Worm (Caenorhabditis elegans) whole organism, L4 larva: ENCODE measurements around the gene gbh-2.

Experiments used
- D1046.2 ChIP-seq: fragments of 200-800 bp; sonication (Bioruptor generic); IDR thresholded peaks from 2 replicates; pipeline ENCODE4 v1.3.6; 2022; ENCODE audit warnings: missing genetic modification characterization, missing compliant biosample characterization
- F26F4.8 ChIP-seq: fragments of 200-800 bp; sonication (Bioruptor generic); conservative IDR thresholded peaks from 2 replicates; pipeline ENCODE4 v1.3.6; 2022; ENCODE audit warnings: missing genetic modification characterization, missing compliant biosample characterization
- Y105C5A.15 ChIP-seq: fragments of 200-800 bp; sonication (Bioruptor generic); IDR thresholded peaks from 2 replicates; pipeline ENCODE4 v1.3.6; 2022; ENCODE audit warnings: missing genetic modification characterization, missing compliant biosample characterization
- Y75B8A.6 ChIP-seq: fragments of 200-800 bp; sonication (Bioruptor generic); IDR thresholded peaks from 2 replicates; pipeline ENCODE4 v1.3.6; 2022; ENCODE audit warnings: missing genetic modification reagents, missing genetic modification characterization, missing compliant biosample characterization
- aha-1 ChIP-seq: fragments of 150-350 bp; peaks from one replicate; lab custom pipeline; 2014; ENCODE audit warnings: missing biosample characterization, missing genetic modification characterization
- ceh-20 ChIP-seq: fragments of 200-800 bp; sonication (Bioruptor generic); IDR thresholded peaks from 2 replicates; pipeline ENCODE4 v1.3.6; 2022; ENCODE audit warnings: missing genetic modification reagents, missing genetic modification characterization, missing compliant biosample characterization
- ceh-32 ChIP-seq: sonication (generic microtip); optimal IDR thresholded peaks from 2 replicates; lab custom pipeline; 2016; ENCODE audit warnings: mild to moderate bottlenecking, missing genetic modification characterization, missing compliant biosample characterization; ENCODE audit not compliant: poor library complexity
- ceh-82 ChIP-seq: sonication (generic microtip); optimal IDR thresholded peaks from 2 replicates; lab custom pipeline; 2017; ENCODE audit warnings: missing biosample characterization, missing genetic modification characterization
- ctbp-1 ChIP-seq: fragments of 200-800 bp; sonication (Bioruptor generic); IDR thresholded peaks from 2 replicates; pipeline ENCODE4 v1.3.6; 2022; ENCODE audit warnings: missing genetic modification reagents, missing genetic modification characterization, missing compliant biosample characterization
- daf-19 ChIP-seq: fragments of 200-800 bp; sonication (Bioruptor generic); conservative IDR thresholded peaks from 2 replicates; pipeline ENCODE4 v1.3.6; 2022; ENCODE audit warnings: missing genetic modification characterization, missing compliant biosample characterization
- daf-8 ChIP-seq: fragments of 200-800 bp; sonication (Bioruptor generic); IDR thresholded peaks from 2 replicates; pipeline ENCODE4 v1.3.6; 2022; ENCODE audit warnings: missing genetic modification characterization, missing compliant biosample characterization
- dmd-8 ChIP-seq: fragments of 200-800 bp; sonication (Bioruptor generic); IDR thresholded peaks from 2 replicates; pipeline ENCODE4 v1.3.6; 2022; ENCODE audit warnings: missing genetic modification characterization, missing compliant biosample characterization
- dmd-9 ChIP-seq: fragments of 200-800 bp; sonication (Bioruptor generic); IDR thresholded peaks from 2 replicates; pipeline ENCODE4 v1.3.6; 2022; ENCODE audit warnings: missing genetic modification reagents, missing genetic modification characterization, missing compliant biosample characterization
- duxl-1 ChIP-seq: sonication (generic microtip); optimal IDR thresholded peaks from 2 replicates; lab custom pipeline; 2016; ENCODE audit warnings: mild to moderate bottlenecking, missing genetic modification characterization, moderate library complexity, missing compliant biosample characterization; ENCODE audit not compliant: poor library complexity
- dve-1 ChIP-seq: sonication (generic microtip); optimal IDR thresholded peaks from 2 replicates; lab custom pipeline; 2017; ENCODE audit warnings: antibody characterized with exemption, mild to moderate bottlenecking, missing genetic modification characterization, missing compliant biosample characterization; ENCODE audit not compliant: insufficient read depth
- egl-43 ChIP-seq: fragments of 200-800 bp; sonication (Bioruptor generic); IDR thresholded peaks from 2 replicates; pipeline ENCODE4 v1.3.6; 2022; ENCODE audit warnings: missing genetic modification reagents, missing genetic modification characterization, missing compliant biosample characterization
- fkh-10 ChIP-seq: fragments of 150-350 bp; optimal IDR thresholded peaks from 2 replicates; lab custom pipeline; 2014; ENCODE audit warnings: missing biosample characterization, missing genetic modification reagents, missing genetic modification characterization
- gei-8 ChIP-seq: fragments of 200-800 bp; sonication (Bioruptor generic); optimal IDR thresholded peaks from 2 replicates; lab custom pipeline; 2018; ENCODE audit warnings: mild to moderate bottlenecking, missing genetic modification characterization, missing compliant biosample characterization
- hif-1 ChIP-seq, 2 experiments: sonication (generic microtip); optimal IDR thresholded peaks; 2 replicates each; lab custom pipeline; 2016 to 2017; ENCODE audit warnings: missing compliant biosample characterization in 2 of 2, missing genetic modification characterization in 2 of 2, missing genetic modification reagents in 2 of 2, missing genotype in 2 of 2, mild to moderate bottlenecking in 1 of 2
- hlh-30 ChIP-seq: sonication (generic microtip); optimal IDR thresholded peaks from 2 replicates; lab custom pipeline; 2017; ENCODE audit warnings: antibody characterized with exemption, mild to moderate bottlenecking, missing genetic modification characterization, missing compliant biosample characterization; ENCODE audit not compliant: insufficient read depth
- lin-1 ChIP-seq: fragments of 200-800 bp; sonication (Bioruptor generic); IDR thresholded peaks from 2 replicates; pipeline ENCODE4 v1.3.6; 2022; ENCODE audit warnings: missing genetic modification reagents, missing genetic modification characterization, missing compliant biosample characterization
- madf-9 ChIP-seq: fragments of 200-800 bp; sonication (Bioruptor generic); conservative IDR thresholded peaks from 2 replicates; pipeline ENCODE4 v1.3.6; 2022; ENCODE audit warnings: missing genetic modification reagents, missing genetic modification characterization, missing compliant biosample characterization
- mdl-1 ChIP-seq, 2 experiments: fragments of 150-350 bp in 1 of 2; sonication (generic microtip) in 1 of 2; optimal IDR thresholded peaks; 2 replicates each; lab custom pipeline; 2014 to 2017; ENCODE audit warnings: missing biosample characterization in 2 of 2, missing genetic modification characterization in 2 of 2
- mep-1 ChIP-seq: fragments of 150-350 bp; sonication (generic microtip); optimal IDR thresholded peaks from 3 replicates; lab custom pipeline; 2014; ENCODE audit warnings: missing biosample characterization, missing genetic modification characterization
- mxl-2 ChIP-seq: fragments of 200-800 bp; sonication (Bioruptor generic); conservative IDR thresholded peaks from 2 replicates; pipeline ENCODE4 v1.3.6; 2022; ENCODE audit warnings: missing genetic modification reagents, missing genetic modification characterization, missing compliant biosample characterization
- mxl-3 ChIP-seq: fragments of 200-800 bp; sonication (Bioruptor generic); optimal IDR thresholded peaks from 2 replicates; lab custom pipeline; 2018; ENCODE audit warnings: mild to moderate bottlenecking, missing genetic modification characterization, missing compliant biosample characterization
- nhr-11 ChIP-seq: fragments of 150-350 bp; optimal IDR thresholded peaks from 2 replicates; lab custom pipeline; 2014; ENCODE audit warnings: missing biosample characterization, missing genetic modification characterization
- nhr-237 ChIP-seq: sonication (generic microtip); optimal IDR thresholded peaks from 2 replicates; lab custom pipeline; 2017; ENCODE audit warnings: missing biosample characterization, missing genetic modification characterization
- nhr-28 ChIP-seq: fragments of 150-350 bp; optimal IDR thresholded peaks from 2 replicates; lab custom pipeline; 2014; ENCODE audit warnings: missing biosample characterization, missing genetic modification characterization
- nhr-42 ChIP-seq: fragments of 200-800 bp; sonication (Bioruptor generic); IDR thresholded peaks from 2 replicates; pipeline ENCODE4 v1.3.6; 2022; ENCODE audit warnings: missing genetic modification characterization, missing compliant biosample characterization
- nhr-76 ChIP-seq: fragments of 150-350 bp; optimal IDR thresholded peaks from 2 replicates; lab custom pipeline; 2014; ENCODE audit warnings: missing biosample characterization, missing genetic modification characterization
- pha-4 ChIP-seq, 2 experiments: fragments of 150-350 bp in 1 of 2; fragments of 200-800 bp in 1 of 2; sonication (Bioruptor generic) in 1 of 2; IDR thresholded peaks in 1 of 2; optimal IDR thresholded peaks in 1 of 2; 2 replicates each; pipeline versions ENCODE4 v1.3.6 to Lab custom; 2014 to 2022; ENCODE audit warnings: missing genetic modification characterization in 2 of 2, missing genetic modification reagents in 2 of 2, missing biosample characterization in 1 of 2, missing compliant biosample characterization in 1 of 2
- saeg-2 ChIP-seq: fragments of 200-800 bp; sonication (Bioruptor generic); IDR thresholded peaks from 2 replicates; pipeline ENCODE4 v1.3.6; 2022; ENCODE audit warnings: missing genetic modification reagents, missing genetic modification characterization, missing compliant biosample characterization
- sdz-12 ChIP-seq: fragments of 200-800 bp; sonication (Bioruptor generic); optimal IDR thresholded peaks from 2 replicates; lab custom pipeline; 2018; ENCODE audit warnings: mild to moderate bottlenecking, missing genetic modification characterization, missing compliant biosample characterization
- set-16 ChIP-seq: fragments of 200-800 bp; sonication (Bioruptor generic); IDR thresholded peaks from 2 replicates; pipeline ENCODE4 v1.3.6; 2022; ENCODE audit warnings: missing genetic modification reagents, missing genetic modification characterization, missing compliant biosample characterization
- spr-1 ChIP-seq: sonication (generic microtip); optimal IDR thresholded peaks from 2 replicates; lab custom pipeline; 2016; ENCODE audit warnings: mild to moderate bottlenecking, missing genetic modification characterization, missing compliant biosample characterization
- tra-1 ChIP-seq: fragments of 200-800 bp; sonication (Bioruptor generic); IDR thresholded peaks from 2 replicates; pipeline ENCODE4 v1.3.6; 2022; ENCODE audit warnings: missing genetic modification reagents, missing genetic modification characterization, missing compliant biosample characterization
- unc-39 ChIP-seq: sonication (generic microtip); optimal IDR thresholded peaks from 2 replicates; lab custom pipeline; 2017; ENCODE audit warnings: missing biosample characterization, missing genetic modification characterization
- unc-62 ChIP-seq, 3 experiments: fragments of 150-350 bp in 1 of 3; sonication (generic microtip); optimal IDR thresholded peaks in 2 of 3; peaks in 1 of 3; 1 replicate in 1 of 3; 2 replicates in 2 of 3; lab custom pipeline; 2014 to 2017; ENCODE audit warnings: missing biosample characterization in 3 of 3, missing genetic modification characterization in 3 of 3, missing genetic modification reagents in 3 of 3, missing genotype in 1 of 3
- vab-7 ChIP-seq: fragments of 200-800 bp; sonication (Bioruptor generic); IDR thresholded peaks from 2 replicates; pipeline ENCODE4 v1.3.6; 2022; ENCODE audit warnings: missing genetic modification reagents, missing genetic modification characterization, missing compliant biosample characterization
- ztf-11 ChIP-seq: fragments of 150-350 bp; optimal IDR thresholded peaks from 2 replicates; lab custom pipeline; 2014; ENCODE audit warnings: missing biosample characterization, missing genetic modification characterization

The gbh-2 gene

ce11 chrII:8450750-8451149, 34.9 kb upstream of the gbh-2 start:
- TF ChIP-seq unc-62 (GFP tag; optimal IDR thresholded peaks at IDR 0.05 in 1 of 2; lab: Kevin White, UChicago) (peak in 1 of 2 experiments; percentile 51), unc-62 (tag; optimal IDR thresholded peaks at IDR 0.05; lab: Kevin White, UChicago) (no peak), mxl-3 (peak; percentile 2), hif-1 (tag; optimal IDR thresholded peaks at IDR 0.05; lab: Kevin White, UChicago) (peak in 1 of 2 experiments; percentile 40), Y105C5A.15 (no peak), Y75B8A.6 (GFP tag; lab: Robert Waterston, UW) (no peak), ztf-11 (tag; lab: Kevin White, UChicago) (no peak)

DNA sequence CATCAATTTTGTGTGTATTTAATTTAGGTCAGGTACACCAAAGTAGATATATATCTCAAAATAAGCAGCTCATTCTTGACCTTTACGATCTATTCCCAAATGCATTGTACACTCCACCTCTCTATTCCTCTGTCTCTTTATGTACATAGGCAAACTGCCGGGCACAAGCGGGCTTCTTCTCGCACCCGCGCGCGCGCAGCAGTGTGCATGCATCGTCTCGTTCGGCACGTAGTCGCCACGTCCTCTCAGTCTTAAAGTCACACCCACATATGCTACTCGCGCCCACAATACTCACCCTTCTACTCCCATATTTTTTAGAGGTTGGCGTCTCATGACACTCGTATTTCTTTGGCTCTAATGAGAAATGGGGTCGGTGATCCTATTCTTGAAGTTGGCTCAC, 34.3 kb upstream of the gbh-2 start:
- TF ChIP-seq saeg-2 (GFP tag; lab: Robert Waterston, UW) (no peak), aha-1 (tag; lab: Kevin White, UChicago) (peak; percentile 100), dmd-8 (no peak), daf-19 (GFP tag; lab: Robert Waterston, UW) (no peak), hif-1 (tag; optimal IDR thresholded peaks at IDR 0.05; lab: Kevin White, UChicago) (peak; percentile 94 to 99), egl-43 (peak; percentile 34; the same call in 1 of the 2 replicates), pha-4 (GFP tag; IDR thresholded peaks at IDR 0.05; lab: Robert Waterston, UW) (no peak), pha-4 (tag; optimal IDR thresholded peaks at IDR 0.05; lab: Kevin White, UChicago) (no peak), Y75B8A.6 (GFP tag; lab: Robert Waterston, UW) (no peak), set-16 (GFP tag; lab: Robert Waterston, UW) (peak; percentile 32; the same call in 1 of the 2 replicates), lin-1 (no peak), tra-1 (GFP tag; lab: Robert Waterston, UW) (0 out of 2 replicates have a peak, but pooled peaks have one; percentile 13), mdl-1 (tag; optimal IDR thresholded peaks at IDR 0.05; lab: Kevin White, UChicago) (no peak), nhr-237 (no peak), duxl-1 (tag; lab: Kevin White, UChicago) (no peak), ceh-20 (GFP tag; lab: Robert Waterston, UW) (no peak), mep-1 (tag; lab: Kevin White, UChicago) (peak; percentile 18), nhr-42 (GFP tag; lab: Robert Waterston, UW) (no peak), dve-1 (tag; lab: Kevin White, UChicago) (no peak), vab-7 (GFP tag; lab: Robert Waterston, UW) (no peak), sdz-12 (GFP tag; lab: Kevin White, UChicago) (no peak), ceh-82 (tag; lab: Kevin White, UChicago) (no peak), ceh-32 (tag; lab: Kevin White, UChicago) (no peak), gei-8 (no peak), hlh-30 (tag; lab: Kevin White, UChicago) (peak; percentile 32), dmd-9 (GFP tag; lab: Robert Waterston, UW) (no peak), unc-39 (tag; lab: Kevin White, UChicago) (no peak)

- no peak for TF ChIP-seq madf-9 (GFP tag; lab: Robert Waterston, UW)
- TF ChIP-seq F26F4.8 (GFP tag; lab: Robert Waterston, UW), result no peak
- no peak for TF ChIP-seq duxl-1 (tag; lab: Kevin White, UChicago)
- no peak for TF ChIP-seq spr-1
- no peak for TF ChIP-seq ctbp-1 (GFP tag; lab: Robert Waterston, UW)
- no peak for TF ChIP-seq nhr-28 (tag; lab: Kevin White, UChicago)
- no peak for TF ChIP-seq daf-8 (GFP tag; lab: Robert Waterston, UW)
- TF ChIP-seq mxl-2 (GFP tag; lab: Robert Waterston, UW), result no peak
- no peak for TF ChIP-seq dmd-9 (GFP tag; lab: Robert Waterston, UW)
- TF ChIP-seq nhr-11 (tag; lab: Kevin White, UChicago), result no peak
- TF ChIP-seq D1046.2 (GFP tag; lab: Robert Waterston, UW), result no peak
- no peak for TF ChIP-seq set-16 (GFP tag; lab: Robert Waterston, UW)
- TF ChIP-seq nhr-76 (tag; lab: Kevin White, UChicago), result no peak
- TF ChIP-seq ceh-20 (GFP tag; lab: Robert Waterston, UW), result no peak
- no peak for TF ChIP-seq ceh-32 (tag; lab: Kevin White, UChicago)
- no peak for TF ChIP-seq fkh-10 (GFP tag; lab: Kevin White, UChicago)
Measured at ce11 chrII:8454513-8454912, 31.2 kb upstream of the gbh-2 start, which contains the start of gene F22B5.5. TSS of gene F22B5.5 (minus strand) at chrII:8454613.
